Worm (Caenorhabditis elegans) whole organism, L4/young adult: ENCODE results near the gene ant-1.3.
"Not testable (repeated sequence)": the region's sequence is repeated elsewhere in the genome, so short reads cannot be mapped to it uniquely, and the experiment has no call there.

Experiments used
- W03F9.2 ChIP-seq: fragments of 150-350 bp; optimal IDR thresholded peaks from 2 replicates; lab custom pipeline; 2014; ENCODE audit warnings: missing biosample characterization, missing genetic modification characterization
- dao-5 ChIP-seq: sonication (generic microtip); optimal IDR thresholded peaks from 2 replicates; lab custom pipeline; 2016; ENCODE audit warnings: missing genotype, missing genetic modification characterization, moderate library complexity, missing compliant biosample characterization
- him-1 ChIP-seq: sonication (generic microtip); optimal IDR thresholded peaks from 2 replicates; lab custom pipeline; 2016; ENCODE audit warnings: missing genotype, missing genetic modification reagents, missing genetic modification characterization, missing compliant biosample characterization

The ant-1.3 gene

DNA sequence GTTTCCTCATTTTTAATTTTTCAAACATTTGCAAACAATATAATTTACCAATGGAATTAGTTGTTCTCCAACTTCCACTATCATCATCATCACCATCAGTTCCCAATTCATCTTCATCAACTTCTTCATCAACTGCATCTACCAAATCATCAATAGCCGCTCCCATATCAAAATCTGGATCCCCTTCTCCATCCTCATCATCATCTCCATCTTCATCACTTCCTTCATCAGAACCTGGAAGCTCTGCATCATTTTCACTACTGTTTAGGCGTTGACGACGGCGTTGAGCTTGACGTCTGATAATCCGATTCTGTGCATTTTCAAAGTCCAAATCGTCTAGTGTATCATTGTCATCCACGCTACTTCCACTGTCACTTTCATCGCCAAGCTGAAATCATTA lies 11.2 kb downstream of the ant-1.3 start:
- no peak for TF ChIP-seq him-1 (tag; lab: Kevin White, UChicago)
- no peak for TF ChIP-seq dao-5 (tag; lab: Kevin White, UChicago)
- TF ChIP-seq W03F9.2 (tag; lab: Kevin White, UChicago) = no peak

DNA sequence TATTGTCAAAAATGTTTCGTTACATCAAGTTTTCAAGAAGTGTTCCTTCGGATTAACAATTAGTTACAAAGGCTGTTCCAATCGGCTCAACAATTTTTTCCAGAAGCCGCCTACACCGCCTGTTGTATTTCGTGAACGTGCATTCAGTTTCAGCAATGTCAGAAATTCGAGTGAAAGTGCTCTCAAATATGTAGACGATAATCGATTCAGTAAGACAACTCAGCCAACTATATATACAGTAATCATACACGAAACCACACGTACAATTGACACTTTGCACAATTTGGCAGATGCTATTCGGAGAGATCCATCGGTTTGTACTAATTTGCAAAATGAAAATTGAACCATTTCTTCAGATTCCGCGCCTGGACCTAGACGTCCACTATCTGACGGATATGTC lies 12.6 kb downstream of the ant-1.3 start:
- TF ChIP-seq dao-5 (tag; lab: Kevin White, UChicago) (no peak), W03F9.2 (tag; lab: Kevin White, UChicago) (no peak), him-1 (tag; lab: Kevin White, UChicago) (no peak)

DNA sequence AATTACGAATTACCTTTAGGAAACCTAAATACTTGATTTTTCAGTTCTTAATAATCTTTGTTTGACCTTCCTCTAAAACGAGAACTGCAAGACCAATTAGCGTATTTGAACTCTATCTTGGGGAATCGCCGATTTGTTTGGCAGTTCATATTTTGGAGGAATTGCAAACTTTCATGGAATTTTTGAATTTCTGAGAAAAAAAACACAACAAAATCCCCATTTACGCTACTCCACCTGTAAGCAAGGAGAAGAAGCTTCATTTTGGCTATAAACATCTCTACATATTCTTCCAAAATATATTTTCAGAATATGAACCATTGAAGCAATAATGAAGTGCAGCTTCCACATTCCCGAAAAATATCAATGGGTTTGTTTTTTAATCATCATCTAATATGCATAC lies 16.2 kb downstream of the ant-1.3 start, which contains the start of gene twk-9:
Gene twk-9, plus strand, starts transcription at position 301 of the 400 bp plus-strand sequence.
- TF ChIP-seq dao-5 (tag; lab: Kevin White, UChicago) (no peak), him-1 (tag; lab: Kevin White, UChicago) (no peak), W03F9.2 (tag; lab: Kevin White, UChicago) (no peak)

DNA sequence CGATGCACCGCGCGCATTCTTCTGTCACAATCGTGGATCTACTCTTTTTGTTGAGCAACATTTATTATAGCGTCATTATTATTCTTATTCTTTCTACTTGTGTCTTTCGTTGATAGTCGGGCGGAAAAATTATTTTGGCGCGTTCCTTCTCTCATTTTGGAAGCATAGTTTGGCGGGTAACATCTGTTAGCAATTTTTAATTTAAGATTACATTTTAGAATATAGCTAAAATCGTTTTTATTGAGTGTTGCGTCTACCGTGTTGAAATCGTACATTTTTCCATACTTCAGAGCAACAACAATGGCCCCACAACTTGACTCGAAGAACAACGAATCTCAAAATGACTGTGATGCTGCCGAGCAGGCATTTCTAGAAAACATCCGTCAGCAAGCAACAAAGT lies 18.5 kb downstream of the ant-1.3 start, which contains the start of gene sdz-36:
Gene sdz-36, plus strand, starts transcription at position 301 of the 400 bp plus-strand sequence.
- TF ChIP-seq him-1 (tag; lab: Kevin White, UChicago) (no peak), dao-5 (tag; lab: Kevin White, UChicago) (no peak), W03F9.2 (tag; lab: Kevin White, UChicago) (no peak)

DNA sequence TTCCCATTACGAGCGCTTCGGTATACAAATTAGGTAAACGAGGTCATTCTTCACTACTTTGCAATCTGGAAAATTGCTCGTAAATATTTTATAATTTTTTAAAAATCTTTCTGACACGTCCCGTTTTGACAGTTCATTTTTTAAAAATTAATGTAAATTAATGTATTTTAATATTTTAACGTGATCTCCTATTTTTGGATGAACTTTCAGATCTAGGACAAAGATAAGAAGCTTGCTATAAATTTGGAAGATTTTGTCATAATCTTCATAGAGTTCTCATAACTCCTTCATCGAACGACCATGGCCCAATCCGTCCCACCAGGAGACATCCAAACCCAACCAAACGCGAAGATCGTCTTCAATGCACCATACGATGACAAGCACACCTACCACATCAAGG lies 20.4 kb downstream of the ant-1.3 start, which contains the start of gene msp-76:
Gene msp-76, plus strand, starts transcription at position 301 of the 400 bp plus-strand sequence.
- not testable (repeated sequence) for TF ChIP-seq him-1, dao-5, W03F9.2 (tag; lab: Kevin White, UChicago)

DNA sequence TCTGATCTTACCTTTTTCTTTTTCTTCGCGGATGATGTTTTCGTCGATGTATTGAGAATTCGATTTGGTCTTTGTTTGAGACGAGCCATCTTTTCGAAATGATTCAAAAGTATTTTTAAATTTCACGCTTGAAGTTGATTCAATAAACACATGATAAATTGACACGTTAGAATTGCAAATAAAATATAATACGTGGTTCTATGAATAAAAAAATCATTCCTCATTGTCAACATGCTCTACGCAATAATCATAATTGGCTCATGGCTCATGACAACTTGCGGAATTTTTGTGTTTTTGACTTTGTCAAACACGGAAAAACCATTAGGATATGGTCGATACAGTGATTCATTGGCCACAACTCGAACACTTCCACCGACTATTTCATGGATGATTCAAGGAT lies 25.7 kb downstream of the ant-1.3 start, which contains the start of the genes htas-1 and ZK1251.3:
Gene htas-1, minus strand, starts transcription at position 101 of the 400 bp plus-strand sequence.
Gene ZK1251.3, plus strand, starts transcription at position 226 of the 400 bp plus-strand sequence.
- no peak for TF ChIP-seq W03F9.2 (tag; lab: Kevin White, UChicago)

DNA sequence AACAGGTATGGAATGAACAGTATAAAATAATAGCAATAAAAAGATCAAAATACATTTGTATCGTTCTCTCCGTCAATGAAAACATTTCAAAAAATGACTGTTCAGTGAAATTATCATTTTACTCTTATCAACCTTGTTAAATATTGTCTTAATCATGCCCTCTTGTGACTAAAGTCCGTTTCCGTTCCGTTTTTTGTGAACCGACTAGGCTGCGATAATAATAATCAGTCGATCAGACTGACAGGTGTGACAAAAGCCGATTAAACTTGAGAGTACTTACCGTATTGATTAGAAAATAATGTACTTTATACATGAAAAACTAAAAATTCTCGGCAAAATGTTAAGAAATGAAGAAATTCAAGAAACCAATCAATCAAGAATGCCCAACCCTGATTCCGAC lies 26.6 kb downstream of the ant-1.3 start, which contains the start of gene ins-7:
Gene ins-7, minus strand, starts transcription at position 332 of the 400 bp plus-strand sequence.
- TF ChIP-seq dao-5 (tag; lab: Kevin White, UChicago) = no peak

DNA sequence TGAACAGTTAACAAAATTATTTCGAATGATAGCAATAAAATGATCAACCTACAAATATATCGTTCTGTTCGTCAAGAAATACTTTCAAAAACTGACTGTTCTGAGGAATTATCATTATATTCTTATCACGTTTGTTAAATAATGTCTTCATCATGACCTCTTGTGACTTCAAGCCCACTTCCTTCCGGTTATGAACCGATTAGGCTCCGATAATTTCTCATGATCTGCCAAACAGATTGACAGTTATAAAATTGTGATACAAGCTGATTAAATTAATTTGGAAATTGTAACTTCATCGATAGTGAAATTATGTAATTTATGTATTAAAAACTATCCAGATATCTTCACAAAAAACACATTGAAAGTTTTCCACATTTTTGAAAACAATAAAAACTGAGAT lies 28.3 kb downstream of the ant-1.3 start, which contains the start of gene ins-8:
Gene ins-8, minus strand, starts transcription at position 101 of the 400 bp plus-strand sequence.
- no peak for TF ChIP-seq W03F9.2 (tag; lab: Kevin White, UChicago)
- TF ChIP-seq dao-5 (tag; lab: Kevin White, UChicago) = no peak
- TF ChIP-seq him-1 (tag; lab: Kevin White, UChicago) = no peak

DNA sequence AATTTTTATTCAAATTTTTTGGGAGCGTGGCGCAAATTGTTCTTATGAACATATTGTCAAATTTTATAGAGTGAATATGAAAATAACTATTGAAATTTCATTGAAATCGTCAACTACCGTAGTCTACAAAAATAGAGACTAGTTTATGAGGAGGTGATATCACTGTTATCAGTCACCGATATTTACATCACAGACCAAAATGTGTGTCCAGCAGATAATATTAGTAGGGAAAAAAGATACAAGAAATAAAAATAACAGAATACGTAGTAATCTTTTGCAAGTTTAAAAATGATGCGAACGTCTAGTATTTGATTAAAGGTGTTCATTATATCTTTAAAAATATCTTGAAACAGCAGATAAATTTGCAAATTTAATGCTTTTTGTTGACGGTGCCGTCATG lies 29.8 kb downstream of the ant-1.3 start:
- TF ChIP-seq W03F9.2 (tag; lab: Kevin White, UChicago) (no peak), him-1 (tag; lab: Kevin White, UChicago) (no peak), dao-5 (tag; lab: Kevin White, UChicago) (no peak)

DNA sequence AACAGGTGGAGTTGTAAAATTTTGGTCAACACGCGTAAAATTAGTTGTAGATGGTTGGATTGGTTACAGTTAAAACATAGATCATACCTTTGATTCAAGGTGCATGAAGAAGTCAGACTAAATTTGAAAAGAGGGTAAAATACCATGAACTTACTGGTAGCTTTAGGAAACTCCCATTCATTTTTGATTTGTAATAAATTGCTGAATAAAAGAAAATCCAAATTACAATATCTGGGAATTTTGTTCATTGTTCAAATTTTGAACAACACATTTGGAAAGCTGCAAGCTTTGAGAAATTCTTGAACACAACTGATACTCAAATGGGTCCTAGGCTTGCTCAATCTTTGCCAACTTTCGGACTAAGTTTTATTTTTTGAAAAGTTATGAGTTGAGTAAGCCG lies 31.1 kb downstream of the ant-1.3 start:
- TF ChIP-seq W03F9.2 (tag; lab: Kevin White, UChicago) = no peak
- no peak for TF ChIP-seq him-1 (tag; lab: Kevin White, UChicago)
- no peak for TF ChIP-seq dao-5 (tag; lab: Kevin White, UChicago)

DNA sequence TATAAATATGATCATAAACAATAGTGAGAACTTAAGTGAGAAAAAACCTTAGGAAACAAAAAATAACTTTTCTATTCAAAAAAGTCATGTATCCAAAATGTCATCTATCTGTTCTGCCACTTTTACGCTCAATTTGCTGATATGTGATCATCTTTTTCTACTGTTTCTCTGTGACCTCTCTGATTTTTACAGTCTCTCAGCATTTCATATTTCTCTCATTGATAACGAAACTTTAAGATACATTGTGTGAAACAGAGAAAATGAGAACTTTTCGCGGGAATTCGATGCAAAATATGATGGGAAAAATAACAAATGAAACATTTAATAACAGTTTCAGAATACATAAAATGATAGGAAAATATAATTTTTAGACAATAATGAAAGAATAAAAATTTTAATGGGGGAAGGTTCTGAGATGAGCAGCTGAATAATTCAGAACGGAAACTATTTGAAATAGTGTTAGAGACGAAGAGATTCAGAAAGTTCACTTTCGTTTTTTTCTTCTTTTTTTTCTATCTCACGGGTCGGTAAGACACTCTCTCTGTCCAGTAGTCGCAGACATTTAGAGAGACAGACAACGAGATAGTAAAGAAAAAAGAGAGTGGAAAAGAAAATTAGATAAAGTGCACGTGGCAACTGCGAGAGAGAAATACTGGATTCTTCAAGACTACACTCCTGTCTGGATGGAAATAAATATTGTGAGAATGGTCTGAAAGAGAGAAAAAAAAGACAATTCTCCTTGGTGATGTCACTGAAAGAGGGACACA lies 31.7 kb downstream of the ant-1.3 start:
- TF ChIP-seq him-1 (tag; lab: Kevin White, UChicago) (peak; percentile 1), W03F9.2 (tag; lab: Kevin White, UChicago) (peak; percentile 49), dao-5 (tag; lab: Kevin White, UChicago) (no peak)

DNA sequence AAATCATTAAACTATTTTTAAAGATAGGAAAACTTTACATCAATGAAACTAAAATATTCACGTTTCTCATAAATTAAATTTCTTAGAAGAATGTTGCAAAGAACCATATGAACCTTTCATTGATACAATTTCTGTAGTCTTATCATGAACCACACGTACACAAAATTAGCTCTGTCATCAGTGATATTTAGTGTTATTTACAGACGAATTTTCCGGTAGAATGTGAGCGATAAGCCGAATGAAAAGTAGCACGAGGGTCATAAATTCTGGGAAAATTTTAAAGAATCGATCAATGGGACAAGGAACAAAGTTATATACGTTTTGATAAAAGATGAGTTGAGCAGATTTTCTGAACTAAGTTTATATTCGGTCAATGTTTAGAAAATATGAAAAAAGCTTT lies 32.6 kb downstream of the ant-1.3 start:
- TF ChIP-seq dao-5 (tag; lab: Kevin White, UChicago) (no peak), him-1 (tag; lab: Kevin White, UChicago) (no peak), W03F9.2 (tag; lab: Kevin White, UChicago) (no peak)

DNA sequence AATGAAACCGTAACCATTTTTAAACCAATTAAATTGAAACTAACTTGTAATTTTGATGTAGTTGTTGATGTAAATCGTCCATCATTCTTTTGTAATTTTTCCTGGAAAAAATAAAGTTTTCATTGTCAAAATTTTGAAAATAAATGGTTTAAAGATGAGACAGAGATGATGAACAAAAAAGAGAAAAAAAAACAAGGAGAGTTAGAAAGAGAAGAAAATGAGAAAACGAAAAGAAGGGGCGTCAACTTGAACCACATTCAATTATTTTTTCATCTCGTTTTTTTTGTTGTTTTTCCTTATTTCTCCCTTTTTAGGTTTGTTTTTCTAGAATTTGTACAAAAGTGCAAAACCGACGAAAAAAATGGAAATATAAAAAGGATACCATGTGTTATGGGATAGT lies 33.5 kb downstream of the ant-1.3 start, which contains the start of gene nhr-34:
Gene nhr-34, minus strand, starts transcription at position 101 of the 400 bp plus-strand sequence.
- TF ChIP-seq him-1 (tag; lab: Kevin White, UChicago) (no peak), W03F9.2 (tag; lab: Kevin White, UChicago) (no peak), dao-5 (tag; lab: Kevin White, UChicago) (no peak)
